Fruit fly (Drosophila melanogaster) whole organism, adult: ENCODE results near the gene CG17191.

Source experiments
- CG11617 ChIP-seq: fragments of 200-800 bp; sonication (Bioruptor generic); optimal IDR thresholded peaks from 2 replicates; lab custom pipeline; 2017; ENCODE audit warnings: mild to moderate bottlenecking, missing biosample characterization, missing genetic modification reagents, missing genetic modification characterization
- CG12768 ChIP-seq: fragments of 200-800 bp; sonication (Bioruptor generic); optimal IDR thresholded peaks from 2 replicates; lab custom pipeline; 2017; ENCODE audit warnings: missing biosample characterization, missing genetic modification characterization, mild to moderate bottlenecking, moderate library complexity, missing genetic modification reagents
- CG14711 ChIP-seq: fragments of 200-800 bp; sonication (Bioruptor generic); optimal IDR thresholded peaks from 2 replicates; lab custom pipeline; 2018; ENCODE audit warnings: missing biosample characterization, mild to moderate bottlenecking, missing genetic modification characterization, moderate library complexity
- CG1620 ChIP-seq: fragments of 200-800 bp; sonication (Bioruptor generic); optimal IDR thresholded peaks from 2 replicates; lab custom pipeline; 2016; ENCODE audit warnings: missing biosample characterization, missing genetic modification characterization
- CG33017 ChIP-seq: fragments of 200-800 bp; sonication (Bioruptor generic); optimal IDR thresholded peaks from 2 replicates; lab custom pipeline; 2018; ENCODE audit warnings: missing biosample characterization, mild to moderate bottlenecking, missing genetic modification characterization, moderate library complexity
- CG5204 ChIP-seq: fragments of 200-800 bp; sonication (Bioruptor generic); optimal IDR thresholded peaks from 2 replicates; lab custom pipeline; 2016; ENCODE audit warnings: missing biosample characterization, missing genetic modification characterization
- CG7045 ChIP-seq: fragments of 200-800 bp; sonication (Bioruptor generic); optimal IDR thresholded peaks from 2 replicates; lab custom pipeline; 2017; ENCODE audit warnings: missing biosample characterization, mild to moderate bottlenecking, missing genetic modification characterization
- CG7101 ChIP-seq: fragments of 200-800 bp; sonication (Bioruptor generic); optimal IDR thresholded peaks from 2 replicates; lab custom pipeline; 2018; ENCODE audit warnings: missing biosample characterization, mild to moderate bottlenecking, missing genetic modification characterization, moderate library complexity
- Clk ChIP-seq: fragments of 200-800 bp; sonication (Bioruptor generic); optimal IDR thresholded peaks from 2 replicates; lab custom pipeline; 2017; ENCODE audit warnings: missing biosample characterization, missing genetic modification characterization
- Crg-1 ChIP-seq: fragments of 200-800 bp; sonication (Bioruptor generic); optimal IDR thresholded peaks from 2 replicates; lab custom pipeline; 2016; ENCODE audit warnings: missing biosample characterization, missing genetic modification characterization
- Hr96 ChIP-seq: fragments of 200-800 bp; sonication (Bioruptor generic); optimal IDR thresholded peaks from 2 replicates; lab custom pipeline; 2016; ENCODE audit warnings: missing biosample characterization, missing genetic modification characterization
- Mnt ChIP-seq: fragments of 200-800 bp; sonication (Bioruptor generic); optimal IDR thresholded peaks from 2 replicates; lab custom pipeline; 2016; ENCODE audit warnings: missing biosample characterization, mild to moderate bottlenecking, missing genetic modification characterization
- bab1 ChIP-seq: fragments of 200-800 bp; sonication (Bioruptor generic); optimal IDR thresholded peaks from 3 replicates; lab custom pipeline; 2019; ENCODE audit warnings: missing biosample characterization, mild to moderate bottlenecking, missing genetic modification characterization, moderate library complexity
- cic ChIP-seq: fragments of 200-800 bp; sonication (Bioruptor generic); optimal IDR thresholded peaks from 2 replicates; lab custom pipeline; 2017; ENCODE audit warnings: missing biosample characterization, mild to moderate bottlenecking, missing genetic modification characterization, moderate library complexity
- cnc ChIP-seq, 2 experiments: fragments of >200 bp; optimal IDR thresholded peaks; 2 replicates each; lab custom pipeline; 2017
- kay ChIP-seq: fragments of 200-800 bp; sonication (Bioruptor generic); peaks from one replicate; lab custom pipeline; 2016; ENCODE audit warnings: missing biosample characterization, missing genetic modification characterization, borderline replicate concordance
- ovo ChIP-seq: fragments of 200-800 bp; sonication (Bioruptor generic); optimal IDR thresholded peaks from 2 replicates; lab custom pipeline; 2016; ENCODE audit warnings: missing biosample characterization, missing genetic modification characterization
- pad ChIP-seq: fragments of 200-800 bp; sonication (Bioruptor generic); optimal IDR thresholded peaks from 3 replicates; lab custom pipeline; 2017; ENCODE audit warnings: missing biosample characterization, missing genetic modification characterization, mild to moderate bottlenecking, moderate library complexity, missing genetic modification reagents
- tj ChIP-seq: fragments of 200-800 bp; sonication (Bioruptor generic); optimal IDR thresholded peaks from 3 replicates; lab custom pipeline; 2017; ENCODE audit warnings: missing biosample characterization, mild to moderate bottlenecking, missing genetic modification characterization, moderate library complexity
- toe ChIP-seq: fragments of 200-800 bp; sonication (Bioruptor generic); optimal IDR thresholded peaks from 2 replicates; lab custom pipeline; 2016; ENCODE audit warnings: missing biosample characterization, missing genetic modification characterization

CG17191 gene

DNA sequence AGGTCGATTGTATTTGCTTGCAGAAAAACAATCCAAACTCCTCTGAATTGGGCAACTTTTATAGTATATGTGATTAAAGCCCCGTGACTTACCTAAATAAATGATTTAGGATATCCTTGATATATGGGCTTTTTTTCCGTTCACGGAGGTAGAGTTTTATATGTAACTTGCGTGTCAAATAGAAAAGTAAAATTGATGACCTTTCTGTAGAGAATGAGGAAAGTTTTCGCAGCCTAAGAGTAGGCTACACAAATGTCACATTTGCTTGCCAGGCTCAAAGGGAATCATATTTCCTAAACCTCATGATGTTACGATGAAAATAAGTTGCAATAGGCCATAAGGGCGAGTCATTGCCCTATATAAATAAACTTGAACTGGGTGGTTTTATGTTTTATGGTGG lies 36.6 kb upstream of the CG17191 start:
- no peak for TF ChIP-seq CG11617 (GFP tag; lab: Kevin White, UChicago)
- TF ChIP-seq Mnt (GFP tag; lab: Kevin White, UChicago) = no peak
- TF ChIP-seq cnc (optimal IDR thresholded peaks at IDR 0.05; lab: Kevin White, UChicago) = no peak
- TF ChIP-seq Crg-1 = no peak
- TF ChIP-seq cic (GFP tag; lab: Kevin White, UChicago) = no peak
- no peak for TF ChIP-seq CG14711 (tag; lab: Kevin White, UChicago)
- no peak for TF ChIP-seq Hr96
- TF ChIP-seq ovo (GFP tag; lab: Kevin White, UChicago) = no peak
- TF ChIP-seq bab1 (GFP tag; lab: Kevin White, UChicago) = no peak
- no peak for TF ChIP-seq CG7045 (GFP tag; lab: Kevin White, UChicago)
- TF ChIP-seq pad (GFP tag; lab: Kevin White, UChicago) = no peak
- no peak for TF ChIP-seq toe
- TF ChIP-seq CG12768 (GFP tag; lab: Kevin White, UChicago) = no peak
- TF ChIP-seq CG1620 (GFP tag; lab: Kevin White, UChicago) = no peak
- TF ChIP-seq CG7101 (tag; lab: Kevin White, UChicago) = no peak
- no peak for TF ChIP-seq tj (GFP tag; lab: Kevin White, UChicago)
- TF ChIP-seq CG5204 = no peak
- TF ChIP-seq CG33017 (tag; lab: Kevin White, UChicago) = no peak
- TF ChIP-seq Clk (GFP tag; lab: Kevin White, UChicago) = no peak

- TF ChIP-seq tj (GFP tag; lab: Kevin White, UChicago) (no peak), CG11617 (GFP tag; lab: Kevin White, UChicago) (no peak), kay (GFP tag; lab: Kevin White, UChicago) (no peak), cnc (optimal IDR thresholded peaks at IDR 0.05; lab: Kevin White, UChicago) (no peak), CG12768 (GFP tag; lab: Kevin White, UChicago) (no peak), CG7101 (tag; lab: Kevin White, UChicago) (no peak)
These were observed 30.0 kb upstream of the CG17191 start for dm6 chr3R:27049549-27049948.

dm6 chr3R:27048561-27049270 lies 29.2 kb upstream of the CG17191 start, which contains the start of gene TwdlT:
TSS of gene TwdlT (plus strand) at chr3R:27049220.
- TF ChIP-seq cnc (optimal IDR thresholded peaks at IDR 0.05; lab: Kevin White, UChicago) = no peak
- no peak for TF ChIP-seq tj (GFP tag; lab: Kevin White, UChicago)
- TF ChIP-seq Clk (GFP tag; lab: Kevin White, UChicago) = no peak
- TF ChIP-seq Hr96 = no peak
- TF ChIP-seq CG7101 (tag; lab: Kevin White, UChicago) = no peak
- TF ChIP-seq CG7045 (GFP tag; lab: Kevin White, UChicago) = no peak
- no peak for TF ChIP-seq CG14711 (tag; lab: Kevin White, UChicago)
- TF ChIP-seq CG1620 (GFP tag; lab: Kevin White, UChicago) = no peak
- no peak for TF ChIP-seq CG11617 (GFP tag; lab: Kevin White, UChicago)
- TF ChIP-seq bab1 (GFP tag; lab: Kevin White, UChicago) = no peak
- TF ChIP-seq cic (GFP tag; lab: Kevin White, UChicago) = no peak
- TF ChIP-seq pad (GFP tag; lab: Kevin White, UChicago) = no peak
- TF ChIP-seq CG5204 = no peak
- TF ChIP-seq CG33017 (tag; lab: Kevin White, UChicago) = no peak
- no peak for TF ChIP-seq kay (GFP tag; lab: Kevin White, UChicago)
- no peak for TF ChIP-seq CG12768 (GFP tag; lab: Kevin White, UChicago)

DNA sequence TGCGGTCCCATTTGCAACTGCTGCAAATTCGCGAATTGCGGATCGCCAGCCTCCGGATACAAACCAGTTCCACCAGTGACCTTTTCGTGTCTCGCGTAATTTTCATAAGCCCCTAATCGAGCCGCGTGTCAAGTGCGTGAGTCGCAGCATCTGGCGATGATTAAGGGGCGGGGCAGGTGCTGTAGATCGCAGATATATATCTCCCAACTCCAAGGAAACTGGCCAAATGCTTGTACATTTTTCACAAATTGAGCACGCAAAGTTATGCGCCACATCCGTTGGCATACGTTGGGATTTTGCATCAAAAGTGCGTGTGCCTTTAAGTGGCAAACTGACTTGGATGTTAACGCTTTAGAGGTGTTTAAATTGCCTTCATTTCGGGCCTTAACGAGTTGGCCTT lies 20.5 kb upstream of the CG17191 start:
- no peak for TF ChIP-seq kay (GFP tag; lab: Kevin White, UChicago)
- TF ChIP-seq Hr96 = no peak
- no peak for TF ChIP-seq CG1620 (GFP tag; lab: Kevin White, UChicago)
- no peak for TF ChIP-seq Crg-1
- TF ChIP-seq CG5204 = no peak
- TF ChIP-seq bab1 (GFP tag; lab: Kevin White, UChicago) = no peak
- no peak for TF ChIP-seq CG14711 (tag; lab: Kevin White, UChicago)
- TF ChIP-seq toe = no peak
- no peak for TF ChIP-seq CG12768 (GFP tag; lab: Kevin White, UChicago)
- no peak for TF ChIP-seq CG33017 (tag; lab: Kevin White, UChicago)
- no peak for TF ChIP-seq Mnt (GFP tag; lab: Kevin White, UChicago)
- TF ChIP-seq pad (GFP tag; lab: Kevin White, UChicago) = no peak
- no peak for TF ChIP-seq ovo (GFP tag; lab: Kevin White, UChicago)

- TF ChIP-seq kay (GFP tag; lab: Kevin White, UChicago) (no peak), CG11617 (GFP tag; lab: Kevin White, UChicago) (no peak), Clk (GFP tag; lab: Kevin White, UChicago) (no peak), CG5204 (no peak), Mnt (GFP tag; lab: Kevin White, UChicago) (no peak), CG7045 (GFP tag; lab: Kevin White, UChicago) (no peak), tj (GFP tag; lab: Kevin White, UChicago) (no peak), bab1 (GFP tag; lab: Kevin White, UChicago) (no peak), CG12768 (GFP tag; lab: Kevin White, UChicago) (no peak), Crg-1 (no peak)
These were observed 14.4 kb upstream of the CG17191 start for dm6 chr3R:27033935-27034334.

DNA sequence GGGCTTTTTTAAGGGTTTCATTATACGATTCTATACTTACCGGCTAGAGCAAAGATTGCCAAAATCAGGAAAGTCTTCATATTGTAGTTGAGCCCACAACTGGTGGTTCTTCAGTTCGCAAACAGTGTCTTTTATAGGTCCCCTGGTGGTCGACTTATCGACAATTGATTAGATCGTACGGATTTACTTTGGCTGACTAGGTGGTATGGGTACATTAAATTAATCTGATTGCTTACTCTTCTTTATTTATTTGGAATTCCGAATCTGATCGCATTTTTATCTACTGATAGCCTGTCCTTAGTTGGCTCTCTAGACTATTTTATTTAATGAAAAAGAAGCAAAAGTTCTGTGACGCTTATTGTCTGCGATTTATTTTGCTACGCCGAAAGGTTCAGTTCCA lies 6.5 kb upstream of the CG17191 start, which contains the start of gene CG6271:
TSS of gene CG6271 (minus strand) at position 101 of the 400 bp plus-strand sequence.
- no peak for TF ChIP-seq Crg-1
- TF ChIP-seq CG33017 (tag; lab: Kevin White, UChicago) = no peak
- no peak for TF ChIP-seq CG5204
- no peak for TF ChIP-seq Clk (GFP tag; lab: Kevin White, UChicago)
- TF ChIP-seq cnc (optimal IDR thresholded peaks at IDR 0.05; lab: Kevin White, UChicago) = no peak
- no peak for TF ChIP-seq CG11617 (GFP tag; lab: Kevin White, UChicago)
- no peak for TF ChIP-seq CG7045 (GFP tag; lab: Kevin White, UChicago)
- TF ChIP-seq CG1620 (GFP tag; lab: Kevin White, UChicago) = no peak
- no peak for TF ChIP-seq bab1 (GFP tag; lab: Kevin White, UChicago)
- no peak for TF ChIP-seq CG14711 (tag; lab: Kevin White, UChicago)
- TF ChIP-seq kay (GFP tag; lab: Kevin White, UChicago) = no peak
